Worm (Caenorhabditis elegans): ENCODE results near the gene str-40.

ce11 chrV:3021306-3021705, 47.7 kb downstream of the str-40 start, which contains the start of gene irld-12:
- TF ChIP-seq aly-2 (tag; optimal IDR thresholded peaks at IDR 0.05) (no peak), dmd-8 (GFP tag; IDR thresholded peaks at IDR 0.05) (no peak), unc-39 (tag; optimal IDR thresholded peaks at IDR 0.05) (no peak), unc-62 (GFP tag; optimal IDR thresholded peaks at IDR 0.05 in 1 of 2) (no peak), unc-62 (tag; optimal IDR thresholded peaks at IDR 0.05) (no peak), lin-13 (GFP tag; optimal IDR thresholded peaks at IDR 0.05) (no peak), lin-15B (tag; optimal IDR thresholded peaks at IDR 0.05) (no peak), unc-130 (GFP tag; optimal IDR thresholded peaks at IDR 0.05) (no peak), lin-39 (tag; optimal IDR thresholded peaks at IDR 0.05) (no peak)
